Worm (Caenorhabditis elegans) whole organism, mixed stage, embryonic: Measurements from ENCODE around the gene Y49F6B.8.

Experiments used
- ces-1 ChIP-seq: fragments of 150-350 bp; optimal IDR thresholded peaks from 2 replicates; lab custom pipeline; 2014; ENCODE audit warnings: missing biosample characterization, missing genetic modification reagents, missing genetic modification characterization
- elt-1 ChIP-seq: sonication (generic microtip); optimal IDR thresholded peaks from 2 replicates; lab custom pipeline; 2017; ENCODE audit warnings: missing genetic modification characterization, mild to moderate bottlenecking, missing compliant biosample characterization, antibody characterized with exemption, moderate library complexity, borderline replicate concordance; ENCODE audit not compliant: insufficient read depth
- lsy-2 ChIP-seq: fragments of 150-350 bp; optimal IDR thresholded peaks from 2 replicates; lab custom pipeline; 2014; ENCODE audit warnings: missing biosample characterization, missing genetic modification characterization
- mep-1 ChIP-seq: fragments of 150-350 bp; optimal IDR thresholded peaks from 2 replicates; lab custom pipeline; 2017; ENCODE audit warnings: missing biosample characterization, missing genetic modification reagents, missing genetic modification characterization, inconsistent platforms
- nhr-12 ChIP-seq: fragments of 150-350 bp; optimal IDR thresholded peaks from 2 replicates; lab custom pipeline; 2014; ENCODE audit warnings: missing biosample characterization, missing genetic modification characterization
- nhr-76 ChIP-seq: sonication (generic microtip); optimal IDR thresholded peaks from 2 replicates; lab custom pipeline; 2017; ENCODE audit warnings: missing biosample characterization, missing genetic modification characterization
- snpc-4 ChIP-seq: fragments of 150-350 bp; optimal IDR thresholded peaks from 2 replicates; lab custom pipeline; 2014; ENCODE audit warnings: missing biosample characterization, missing genetic modification characterization
- unc-120 ChIP-seq: sonication (generic microtip); optimal IDR thresholded peaks from 2 replicates; lab custom pipeline; 2017; ENCODE audit warnings: missing genetic modification characterization, missing compliant biosample characterization; ENCODE audit not compliant: poor library complexity, severe bottlenecking
- zip-8 ChIP-seq: fragments of 150-350 bp; optimal IDR thresholded peaks from 2 replicates; lab custom pipeline; 2014; ENCODE audit warnings: missing biosample characterization, missing genetic modification characterization
- ztf-11 ChIP-seq: fragments of 150-350 bp; optimal IDR thresholded peaks from 2 replicates; lab custom pipeline; 2014; ENCODE audit warnings: missing biosample characterization, missing genetic modification characterization

- no peak for TF ChIP-seq mep-1 (tag; lab: Kevin White, UChicago)
- TF ChIP-seq unc-120 (tag; lab: Kevin White, UChicago) = no peak
- TF ChIP-seq nhr-76 (tag; lab: Kevin White, UChicago) = no peak
- no peak for TF ChIP-seq zip-8 (tag; lab: Kevin White, UChicago)
- TF ChIP-seq snpc-4 (tag; lab: Kevin White, UChicago) = no peak
- no peak for TF ChIP-seq elt-1 (tag; lab: Kevin White, UChicago)
- no peak for TF ChIP-seq nhr-12 (tag; lab: Kevin White, UChicago)
- no peak for TF ChIP-seq ces-1 (GFP tag; lab: Kevin White, UChicago)
- TF ChIP-seq lsy-2 (tag; lab: Kevin White, UChicago) = no peak
- TF ChIP-seq ztf-11 = no peak
These were observed 21.4 kb downstream of the Y49F6B.8 start, which contains the start of gene C16C8.7 for ce11 chrII:3460048-3460447.
